Worm (Caenorhabditis elegans) whole organism, L2 larva: ENCODE data around the gene osm-10.

Experiments used
- C34F6.9 ChIP-seq: fragments of 150-350 bp; optimal IDR thresholded peaks from 2 replicates; lab custom pipeline; 2014; ENCODE audit warnings: missing biosample characterization, missing genetic modification characterization
- R02D3.7 ChIP-seq: fragments of 150-350 bp; optimal IDR thresholded peaks from 2 replicates; lab custom pipeline; 2014; ENCODE audit warnings: missing biosample characterization, missing genetic modification characterization
- Y55F3AM.14 ChIP-seq: fragments of 200-800 bp; sonication (Bioruptor generic); optimal IDR thresholded peaks from 2 replicates; lab custom pipeline; 2018; ENCODE audit warnings: mild to moderate bottlenecking, missing genetic modification characterization, missing compliant biosample characterization
- ZK546.5 ChIP-seq: sonication (generic microtip); optimal IDR thresholded peaks from 2 replicates; lab custom pipeline; 2017; ENCODE audit warnings: missing biosample characterization, missing genetic modification characterization
- alr-1 ChIP-seq: fragments of 150-350 bp; optimal IDR thresholded peaks from 2 replicates; lab custom pipeline; 2014; ENCODE audit warnings: missing biosample characterization, missing genetic modification characterization
- aly-2 ChIP-seq: fragments of 150-350 bp; optimal IDR thresholded peaks from 2 replicates; lab custom pipeline; 2014; ENCODE audit warnings: missing biosample characterization, missing genetic modification characterization
- ama-1 ChIP-seq: fragments of 150-350 bp; optimal IDR thresholded peaks from 2 replicates; lab custom pipeline; 2018; ENCODE audit warnings: inconsistent platforms
- blmp-1 ChIP-seq: sonication (generic microtip); optimal IDR thresholded peaks from 2 replicates; lab custom pipeline; 2017; ENCODE audit warnings: missing genetic modification characterization, mild to moderate bottlenecking, missing compliant biosample characterization, antibody characterized with exemption, moderate library complexity; ENCODE audit not compliant: insufficient read depth
- ceh-16 ChIP-seq: fragments of 150-350 bp; optimal IDR thresholded peaks from 2 replicates; lab custom pipeline; 2014; ENCODE audit warnings: missing biosample characterization, missing genetic modification characterization
- ceh-82 ChIP-seq: fragments of 150-350 bp; optimal IDR thresholded peaks from 2 replicates; lab custom pipeline; 2014; ENCODE audit warnings: missing biosample characterization, missing genetic modification characterization
- crh-2 ChIP-seq: sonication (generic microtip); optimal IDR thresholded peaks from 2 replicates; lab custom pipeline; 2017; ENCODE audit warnings: missing biosample characterization, missing genetic modification characterization
- dmd-4 ChIP-seq: sonication (generic microtip); optimal IDR thresholded peaks from 2 replicates; lab custom pipeline; 2017; ENCODE audit warnings: missing biosample characterization, missing genetic modification characterization
- egl-27 ChIP-seq: sonication (generic microtip); optimal IDR thresholded peaks from 3 replicates; lab custom pipeline; 2017; ENCODE audit warnings: missing biosample characterization, missing genetic modification reagents, missing genetic modification characterization
- elt-1 ChIP-seq: fragments of 150-350 bp; optimal IDR thresholded peaks from 2 replicates; lab custom pipeline; 2014; ENCODE audit warnings: missing biosample characterization, missing genetic modification characterization
- elt-3 ChIP-seq: sonication (generic microtip); optimal IDR thresholded peaks from 2 replicates; lab custom pipeline; 2017; ENCODE audit warnings: missing biosample characterization, missing genetic modification characterization
- fos-1 ChIP-seq: fragments of 150-350 bp; optimal IDR thresholded peaks from 2 replicates; lab custom pipeline; 2014; ENCODE audit warnings: missing biosample characterization, missing genetic modification characterization
- gmeb-1 ChIP-seq: fragments of 150-350 bp; optimal IDR thresholded peaks from 2 replicates; lab custom pipeline; 2014; ENCODE audit warnings: missing biosample characterization, missing genetic modification characterization
- lin-11 ChIP-seq: fragments of 150-350 bp; sonication (generic microtip); optimal IDR thresholded peaks from 2 replicates; lab custom pipeline; 2014; ENCODE audit warnings: missing biosample characterization, missing genetic modification characterization, inconsistent platforms, mixed read lengths
- lin-13 ChIP-seq: fragments of 150-350 bp; optimal IDR thresholded peaks from 2 replicates; lab custom pipeline; 2014; ENCODE audit warnings: missing biosample characterization, missing genetic modification reagents, missing genetic modification characterization
- lin-39 ChIP-seq: fragments of 150-350 bp; optimal IDR thresholded peaks from 2 replicates; lab custom pipeline; 2014; ENCODE audit warnings: missing biosample characterization, missing genetic modification reagents, missing genetic modification characterization
- lsy-2 ChIP-seq, 2 experiments: fragments of 150-350 bp in 1 of 2; sonication (generic microtip) in 1 of 2; optimal IDR thresholded peaks; 2 replicates each; lab custom pipeline; 2014 to 2017; ENCODE audit warnings: missing biosample characterization in 2 of 2, missing genetic modification characterization in 2 of 2
- mab-5 ChIP-seq: fragments of 150-350 bp; optimal IDR thresholded peaks from 2 replicates; lab custom pipeline; 2014; ENCODE audit warnings: missing biosample characterization, missing genetic modification characterization
- mbf-1 ChIP-seq: sonication (generic microtip); optimal IDR thresholded peaks from 2 replicates; lab custom pipeline; 2017; ENCODE audit warnings: missing biosample characterization, missing genetic modification characterization
- mdl-1 ChIP-seq, 2 experiments: fragments of 150-350 bp in 1 of 2; sonication (generic microtip) in 1 of 2; optimal IDR thresholded peaks; 2 replicates each; lab custom pipeline; 2017; ENCODE audit warnings: missing biosample characterization in 2 of 2, missing genetic modification characterization in 2 of 2
- nhr-10 ChIP-seq: sonication (generic microtip); optimal IDR thresholded peaks from 2 replicates; lab custom pipeline; 2017; ENCODE audit warnings: missing biosample characterization, missing genetic modification characterization
- nhr-12 ChIP-seq: fragments of 150-350 bp; optimal IDR thresholded peaks from 2 replicates; lab custom pipeline; 2014; ENCODE audit warnings: missing biosample characterization, missing genetic modification characterization
- nhr-129 ChIP-seq: fragments of 150-350 bp; optimal IDR thresholded peaks from 2 replicates; lab custom pipeline; 2014; ENCODE audit warnings: missing biosample characterization, missing genetic modification characterization
- nhr-21 ChIP-seq: fragments of 150-350 bp; optimal IDR thresholded peaks from 2 replicates; lab custom pipeline; 2014; ENCODE audit warnings: missing biosample characterization, missing genetic modification characterization
- nhr-23 ChIP-seq: fragments of 150-350 bp; optimal IDR thresholded peaks from 2 replicates; lab custom pipeline; 2014; ENCODE audit warnings: missing biosample characterization, missing genetic modification reagents, missing genetic modification characterization
- nhr-25 ChIP-seq: fragments of 150-350 bp; sonication (generic microtip); optimal IDR thresholded peaks from 3 replicates; lab custom pipeline; 2014; ENCODE audit warnings: missing biosample characterization, missing genetic modification characterization
- nhr-6 ChIP-seq: fragments of 150-350 bp; optimal IDR thresholded peaks from 2 replicates; lab custom pipeline; 2014; ENCODE audit warnings: missing biosample characterization, missing genetic modification characterization
- nhr-77 ChIP-seq: fragments of 150-350 bp; optimal IDR thresholded peaks from 2 replicates; lab custom pipeline; 2014; ENCODE audit warnings: missing biosample characterization, missing genetic modification characterization
- sem-4 ChIP-seq: fragments of 150-350 bp; optimal IDR thresholded peaks from 2 replicates; lab custom pipeline; 2014; ENCODE audit warnings: missing biosample characterization, missing genetic modification reagents, missing genetic modification characterization
- skn-1 ChIP-seq: sonication (generic microtip); optimal IDR thresholded peaks from 2 replicates; lab custom pipeline; 2017; ENCODE audit warnings: missing biosample characterization, missing genetic modification characterization
- sma-3 ChIP-seq: sonication (generic microtip); optimal IDR thresholded peaks from 2 replicates; lab custom pipeline; 2016; ENCODE audit warnings: missing genetic modification reagents, missing genetic modification characterization, missing compliant biosample characterization
- sma-9 ChIP-seq, 2 experiments: fragments of 150-350 bp in 1 of 2; sonication (generic microtip) in 1 of 2; optimal IDR thresholded peaks; 2 replicates each; lab custom pipeline; 2014 to 2016; ENCODE audit warnings: missing genetic modification characterization in 2 of 2, mild to moderate bottlenecking in 1 of 2, missing biosample characterization in 1 of 2, missing compliant biosample characterization in 1 of 2, missing genetic modification reagents in 1 of 2, moderate library complexity in 1 of 2
- snpc-4 ChIP-seq: fragments of 150-350 bp; optimal IDR thresholded peaks from 2 replicates; lab custom pipeline; 2014; ENCODE audit warnings: missing biosample characterization, missing genetic modification characterization
- unc-39 ChIP-seq: fragments of 150-350 bp; optimal IDR thresholded peaks from 2 replicates; lab custom pipeline; 2014; ENCODE audit warnings: missing biosample characterization, missing genetic modification characterization
- unc-62 ChIP-seq: fragments of 150-350 bp; optimal IDR thresholded peaks from 2 replicates; lab custom pipeline; 2014; ENCODE audit warnings: missing biosample characterization, missing genetic modification reagents, missing genetic modification characterization
- ztf-1 ChIP-seq: fragments of 200-800 bp; sonication (Bioruptor generic); conservative IDR thresholded peaks from 2 replicates; pipeline ENCODE4 v1.3.6; 2022; ENCODE audit warnings: missing genetic modification characterization, missing compliant biosample characterization
- ztf-11 ChIP-seq: sonication (generic microtip); optimal IDR thresholded peaks from 2 replicates; lab custom pipeline; 2017; ENCODE audit warnings: missing biosample characterization, missing genetic modification characterization
- ztf-4 ChIP-seq: fragments of 150-350 bp; optimal IDR thresholded peaks from 2 replicates; lab custom pipeline; 2014; ENCODE audit warnings: missing biosample characterization, missing genetic modification characterization

osm-10 gene

ce11 chrIII:7272828-7273227 lies 29.7 kb downstream of the osm-10 start:
- TF ChIP-seq nhr-129 (tag; lab: Kevin White, UChicago), result peak; percentile 89
- peak; percentile 71 for TF ChIP-seq gmeb-1 (tag; lab: Kevin White, UChicago)
- no peak for TF ChIP-seq lin-13
- TF ChIP-seq sma-3, result peak; percentile 82
- TF ChIP-seq elt-3 (tag; lab: Kevin White, UChicago), result no peak
- TF ChIP-seq mdl-1 (tag; optimal IDR thresholded peaks at IDR 0.05; lab: Kevin White, UChicago), result peak in 1 of 2 experiments; percentile 32
- TF ChIP-seq nhr-77 (tag; lab: Kevin White, UChicago), result no peak
- no peak for TF ChIP-seq nhr-23 (tag; lab: Kevin White, UChicago)
- TF ChIP-seq skn-1 (tag; lab: Kevin White, UChicago), result no peak
- TF ChIP-seq egl-27, result peak; percentile 64
- no peak for TF ChIP-seq mab-5
- peak; percentile 55 for TF ChIP-seq crh-2
- TF ChIP-seq ztf-1 (GFP tag; lab: Robert Waterston, UW), result no peak
- TF ChIP-seq ceh-82 (tag; lab: Kevin White, UChicago), result no peak
- TF ChIP-seq lin-11, result no peak
- no peak for TF ChIP-seq R02D3.7 (tag; lab: Kevin White, UChicago)
- peak; percentile 13 for TF ChIP-seq ama-1 (lab: Kevin White, UChicago)
- no peak for TF ChIP-seq snpc-4 (tag; lab: Kevin White, UChicago)
- TF ChIP-seq nhr-25, result peak; percentile 51
- TF ChIP-seq nhr-21 (tag; lab: Kevin White, UChicago), result peak; percentile 92
- no peak for TF ChIP-seq alr-1 (tag; lab: Kevin White, UChicago)
- no peak for TF ChIP-seq ztf-11
- TF ChIP-seq blmp-1 (tag; lab: Kevin White, UChicago), result peak; percentile 85
- TF ChIP-seq dmd-4 (tag; lab: Kevin White, UChicago), result no peak
- peak; percentile 63 for TF ChIP-seq fos-1 (tag; lab: Kevin White, UChicago)
- peak in 1 of 2 experiments; percentile 46 for TF ChIP-seq lsy-2 (tag; optimal IDR thresholded peaks at IDR 0.05; lab: Kevin White, UChicago)
- no peak for TF ChIP-seq mbf-1 (tag; lab: Kevin White, UChicago)
- peak; percentile 86 for TF ChIP-seq sma-9 (GFP tag; optimal IDR thresholded peaks at IDR 0.05; lab: Kevin White, UChicago)
- TF ChIP-seq sma-9 (tag; optimal IDR thresholded peaks at IDR 0.05; lab: Kevin White, UChicago), result no peak
- no peak for TF ChIP-seq ztf-4 (tag; lab: Kevin White, UChicago)
- TF ChIP-seq lin-39 (tag; lab: Kevin White, UChicago), result no peak
- no peak for TF ChIP-seq sem-4 (tag; lab: Kevin White, UChicago)
- TF ChIP-seq Y55F3AM.14 (GFP tag; lab: Kevin White, UChicago), result no peak
- no peak for TF ChIP-seq nhr-12 (tag; lab: Kevin White, UChicago)

ce11 chrIII:7273718-7274117 lies 30.6 kb downstream of the osm-10 start:
- TF ChIP-seq unc-62 (GFP tag; lab: Kevin White, UChicago) (no peak), crh-2 (no peak), sma-9 (GFP tag; optimal IDR thresholded peaks at IDR 0.05; lab: Kevin White, UChicago) (peak; percentile 72), sma-9 (tag; optimal IDR thresholded peaks at IDR 0.05; lab: Kevin White, UChicago) (no peak), ztf-11 (no peak), R02D3.7 (tag; lab: Kevin White, UChicago) (no peak), alr-1 (tag; lab: Kevin White, UChicago) (no peak), lin-13 (no peak), sma-3 (no peak), ceh-82 (tag; lab: Kevin White, UChicago) (no peak), ama-1 (lab: Kevin White, UChicago) (no peak), nhr-6 (tag; lab: Kevin White, UChicago) (no peak), nhr-21 (tag; lab: Kevin White, UChicago) (peak; percentile 68), gmeb-1 (tag; lab: Kevin White, UChicago) (no peak), elt-1 (tag; lab: Kevin White, UChicago) (no peak), ZK546.5 (tag; lab: Kevin White, UChicago) (no peak), sem-4 (tag; lab: Kevin White, UChicago) (no peak), nhr-10 (tag; lab: Kevin White, UChicago) (no peak), lsy-2 (tag; optimal IDR thresholded peaks at IDR 0.05; lab: Kevin White, UChicago) (peak in 1 of 2 experiments; percentile 19), ceh-16 (tag; lab: Kevin White, UChicago) (no peak), ztf-4 (tag; lab: Kevin White, UChicago) (no peak), ztf-1 (GFP tag; lab: Robert Waterston, UW) (no peak), aly-2 (tag; lab: Kevin White, UChicago) (no peak), mab-5 (no peak), lin-39 (tag; lab: Kevin White, UChicago) (no peak), unc-39 (no peak), C34F6.9 (tag; lab: Kevin White, UChicago) (no peak), nhr-25 (no peak), snpc-4 (tag; lab: Kevin White, UChicago) (no peak), elt-3 (tag; lab: Kevin White, UChicago) (no peak), egl-27 (no peak), lin-11 (no peak), nhr-129 (tag; lab: Kevin White, UChicago) (peak; percentile 19), skn-1 (tag; lab: Kevin White, UChicago) (no peak)
